Worm (Caenorhabditis elegans) whole organism, L4/young adult: ENCODE data around the gene F35E8.9.

Experiments used
- dao-5 ChIP-seq: sonication (generic microtip); optimal IDR thresholded peaks from 2 replicates; lab custom pipeline; 2016; ENCODE audit warnings: missing genotype, missing genetic modification characterization, moderate library complexity, missing compliant biosample characterization
- him-1 ChIP-seq: sonication (generic microtip); optimal IDR thresholded peaks from 2 replicates; lab custom pipeline; 2016; ENCODE audit warnings: missing genotype, missing genetic modification reagents, missing genetic modification characterization, missing compliant biosample characterization

DNA sequence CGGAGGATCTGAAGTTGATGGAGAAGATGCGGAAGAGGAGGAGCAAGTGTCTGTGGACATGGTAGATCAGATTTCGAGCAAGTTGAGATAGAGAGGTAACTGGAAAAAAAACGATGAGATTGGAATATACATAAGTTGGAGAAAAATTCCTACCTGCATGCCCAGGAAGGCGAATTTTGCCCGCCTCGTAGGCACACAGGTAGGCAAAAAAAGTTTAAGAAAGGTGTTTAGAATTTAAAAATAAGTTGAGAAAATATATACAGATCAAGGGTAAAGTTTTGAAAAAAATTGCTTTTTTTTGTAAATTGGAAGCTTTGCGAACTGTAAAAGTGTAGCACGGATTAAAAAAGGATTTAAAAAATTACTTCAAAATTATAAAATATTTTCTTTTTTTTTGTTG lies 37.9 kb downstream of the F35E8.9 start, which contains the start of gene nhr-84:
- TF ChIP-seq him-1 = no peak
- TF ChIP-seq dao-5 (tag; lab: Kevin White, UChicago) = no peak
